Worm (Caenorhabditis elegans): ENCODE measurements around the gene str-5.

DNA sequence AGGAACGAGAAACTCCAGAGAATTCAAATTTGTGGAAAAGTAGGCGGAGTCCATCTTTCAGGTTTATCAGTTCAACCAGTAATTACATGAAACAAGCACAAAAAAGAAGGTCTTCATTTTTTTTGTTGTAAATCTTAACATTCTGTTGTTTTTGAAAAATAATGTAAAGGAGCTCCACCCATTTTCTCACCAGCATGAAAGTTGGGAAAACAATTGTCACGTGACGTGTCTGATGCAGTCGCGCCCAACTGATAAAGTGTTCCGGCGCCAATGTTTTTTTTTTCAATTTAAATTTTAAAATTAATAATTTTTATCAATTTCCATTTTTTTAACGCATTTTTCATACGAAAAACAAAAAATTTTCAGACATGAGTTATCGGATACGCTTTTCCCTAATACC lies 16.0 kb downstream of the str-5 start, which contains the start of gene F57A10.4:
- TF ChIP-seq ztf-29 (GFP tag; IDR thresholded peaks at IDR 0.05), result no peak
- TF ChIP-seq ref-1 (GFP tag; conservative IDR thresholded peaks at IDR 0.05), result no peak
- no peak for TF ChIP-seq flt-1 (GFP tag; IDR thresholded peaks at IDR 0.05)
- TF ChIP-seq tab-1 (GFP tag; IDR thresholded peaks at IDR 0.05), result no peak
- TF ChIP-seq T22C8.4 (GFP tag; IDR thresholded peaks at IDR 0.05), result no peak
- TF ChIP-seq cog-1 (tag; optimal IDR thresholded peaks at IDR 0.05), result no peak
- no peak for TF ChIP-seq klf-2 (GFP tag; conservative IDR thresholded peaks at IDR 0.05)
- no peak for TF ChIP-seq ztf-23 (GFP tag; IDR thresholded peaks at IDR 0.05)

All from whole organism, midembryonic.